Worm (Caenorhabditis elegans) whole organism, L2 larva: Measurements from ENCODE around the gene vms-1.

Experiments
- C34F6.9 ChIP-seq: fragments of 150-350 bp; optimal IDR thresholded peaks from 2 replicates; lab custom pipeline; 2014; ENCODE audit warnings: missing biosample characterization, missing genetic modification characterization
- F13H6.1 ChIP-seq: sonication (generic microtip); optimal IDR thresholded peaks from 2 replicates; lab custom pipeline; 2016; ENCODE audit warnings: missing genetic modification characterization, missing compliant biosample characterization
- R02D3.7 ChIP-seq: fragments of 150-350 bp; optimal IDR thresholded peaks from 2 replicates; lab custom pipeline; 2014; ENCODE audit warnings: missing biosample characterization, missing genetic modification characterization
- Y55F3AM.14 ChIP-seq: fragments of 200-800 bp; sonication (Bioruptor generic); optimal IDR thresholded peaks from 2 replicates; lab custom pipeline; 2018; ENCODE audit warnings: mild to moderate bottlenecking, missing genetic modification characterization, missing compliant biosample characterization
- ZK546.5 ChIP-seq: sonication (generic microtip); optimal IDR thresholded peaks from 2 replicates; lab custom pipeline; 2017; ENCODE audit warnings: missing biosample characterization, missing genetic modification characterization
- alr-1 ChIP-seq: fragments of 150-350 bp; optimal IDR thresholded peaks from 2 replicates; lab custom pipeline; 2014; ENCODE audit warnings: missing biosample characterization, missing genetic modification characterization
- aly-2 ChIP-seq: fragments of 150-350 bp; optimal IDR thresholded peaks from 2 replicates; lab custom pipeline; 2014; ENCODE audit warnings: missing biosample characterization, missing genetic modification characterization
- ama-1 ChIP-seq: fragments of 150-350 bp; optimal IDR thresholded peaks from 2 replicates; lab custom pipeline; 2018; ENCODE audit warnings: inconsistent platforms
- blmp-1 ChIP-seq: sonication (generic microtip); optimal IDR thresholded peaks from 2 replicates; lab custom pipeline; 2017; ENCODE audit warnings: missing genetic modification characterization, mild to moderate bottlenecking, missing compliant biosample characterization, antibody characterized with exemption, moderate library complexity; ENCODE audit not compliant: insufficient read depth
- ceh-16 ChIP-seq: fragments of 150-350 bp; optimal IDR thresholded peaks from 2 replicates; lab custom pipeline; 2014; ENCODE audit warnings: missing biosample characterization, missing genetic modification characterization
- ceh-82 ChIP-seq: fragments of 150-350 bp; optimal IDR thresholded peaks from 2 replicates; lab custom pipeline; 2014; ENCODE audit warnings: missing biosample characterization, missing genetic modification characterization
- crh-2 ChIP-seq: sonication (generic microtip); optimal IDR thresholded peaks from 2 replicates; lab custom pipeline; 2017; ENCODE audit warnings: missing biosample characterization, missing genetic modification characterization
- dmd-4 ChIP-seq: sonication (generic microtip); optimal IDR thresholded peaks from 2 replicates; lab custom pipeline; 2017; ENCODE audit warnings: missing biosample characterization, missing genetic modification characterization
- egl-27 ChIP-seq: sonication (generic microtip); optimal IDR thresholded peaks from 3 replicates; lab custom pipeline; 2017; ENCODE audit warnings: missing biosample characterization, missing genetic modification reagents, missing genetic modification characterization
- elt-1 ChIP-seq: fragments of 150-350 bp; optimal IDR thresholded peaks from 2 replicates; lab custom pipeline; 2014; ENCODE audit warnings: missing biosample characterization, missing genetic modification characterization
- elt-3 ChIP-seq: sonication (generic microtip); optimal IDR thresholded peaks from 2 replicates; lab custom pipeline; 2017; ENCODE audit warnings: missing biosample characterization, missing genetic modification characterization
- fos-1 ChIP-seq: fragments of 150-350 bp; optimal IDR thresholded peaks from 2 replicates; lab custom pipeline; 2014; ENCODE audit warnings: missing biosample characterization, missing genetic modification characterization
- gmeb-1 ChIP-seq: fragments of 150-350 bp; optimal IDR thresholded peaks from 2 replicates; lab custom pipeline; 2014; ENCODE audit warnings: missing biosample characterization, missing genetic modification characterization
- lin-11 ChIP-seq: fragments of 150-350 bp; sonication (generic microtip); optimal IDR thresholded peaks from 2 replicates; lab custom pipeline; 2014; ENCODE audit warnings: missing biosample characterization, missing genetic modification characterization, inconsistent platforms, mixed read lengths
- lin-13 ChIP-seq: fragments of 150-350 bp; optimal IDR thresholded peaks from 2 replicates; lab custom pipeline; 2014; ENCODE audit warnings: missing biosample characterization, missing genetic modification reagents, missing genetic modification characterization
- lin-39 ChIP-seq: fragments of 150-350 bp; optimal IDR thresholded peaks from 2 replicates; lab custom pipeline; 2014; ENCODE audit warnings: missing biosample characterization, missing genetic modification reagents, missing genetic modification characterization
- lsy-2 ChIP-seq, 2 experiments: fragments of 150-350 bp in 1 of 2; sonication (generic microtip) in 1 of 2; optimal IDR thresholded peaks; 2 replicates each; lab custom pipeline; 2014 to 2017; ENCODE audit warnings: missing biosample characterization in 2 of 2, missing genetic modification characterization in 2 of 2
- mab-5 ChIP-seq: fragments of 150-350 bp; optimal IDR thresholded peaks from 2 replicates; lab custom pipeline; 2014; ENCODE audit warnings: missing biosample characterization, missing genetic modification characterization
- mbf-1 ChIP-seq: sonication (generic microtip); optimal IDR thresholded peaks from 2 replicates; lab custom pipeline; 2017; ENCODE audit warnings: missing biosample characterization, missing genetic modification characterization
- mdl-1 ChIP-seq, 2 experiments: fragments of 150-350 bp in 1 of 2; sonication (generic microtip) in 1 of 2; optimal IDR thresholded peaks; 2 replicates each; lab custom pipeline; 2017; ENCODE audit warnings: missing biosample characterization in 2 of 2, missing genetic modification characterization in 2 of 2
- nhr-10 ChIP-seq: sonication (generic microtip); optimal IDR thresholded peaks from 2 replicates; lab custom pipeline; 2017; ENCODE audit warnings: missing biosample characterization, missing genetic modification characterization
- nhr-11 ChIP-seq: fragments of 150-350 bp; optimal IDR thresholded peaks from 2 replicates; lab custom pipeline; 2014; ENCODE audit warnings: missing biosample characterization, missing genetic modification characterization
- nhr-12 ChIP-seq: fragments of 150-350 bp; optimal IDR thresholded peaks from 2 replicates; lab custom pipeline; 2014; ENCODE audit warnings: missing biosample characterization, missing genetic modification characterization
- nhr-129 ChIP-seq: fragments of 150-350 bp; optimal IDR thresholded peaks from 2 replicates; lab custom pipeline; 2014; ENCODE audit warnings: missing biosample characterization, missing genetic modification characterization
- nhr-21 ChIP-seq: fragments of 150-350 bp; optimal IDR thresholded peaks from 2 replicates; lab custom pipeline; 2014; ENCODE audit warnings: missing biosample characterization, missing genetic modification characterization
- nhr-23 ChIP-seq: fragments of 150-350 bp; optimal IDR thresholded peaks from 2 replicates; lab custom pipeline; 2014; ENCODE audit warnings: missing biosample characterization, missing genetic modification reagents, missing genetic modification characterization
- nhr-237 ChIP-seq: fragments of 150-350 bp; optimal IDR thresholded peaks from 2 replicates; lab custom pipeline; 2014; ENCODE audit warnings: missing biosample characterization, missing genetic modification characterization
- nhr-25 ChIP-seq: fragments of 150-350 bp; sonication (generic microtip); optimal IDR thresholded peaks from 3 replicates; lab custom pipeline; 2014; ENCODE audit warnings: missing biosample characterization, missing genetic modification characterization
- nhr-6 ChIP-seq: fragments of 150-350 bp; optimal IDR thresholded peaks from 2 replicates; lab custom pipeline; 2014; ENCODE audit warnings: missing biosample characterization, missing genetic modification characterization
- nhr-77 ChIP-seq: fragments of 150-350 bp; optimal IDR thresholded peaks from 2 replicates; lab custom pipeline; 2014; ENCODE audit warnings: missing biosample characterization, missing genetic modification characterization
- peb-1 ChIP-seq: fragments of 150-350 bp; optimal IDR thresholded peaks from 2 replicates; lab custom pipeline; 2014; ENCODE audit warnings: missing biosample characterization, missing genetic modification characterization
- sem-4 ChIP-seq: fragments of 150-350 bp; optimal IDR thresholded peaks from 2 replicates; lab custom pipeline; 2014; ENCODE audit warnings: missing biosample characterization, missing genetic modification reagents, missing genetic modification characterization
- skn-1 ChIP-seq: sonication (generic microtip); optimal IDR thresholded peaks from 2 replicates; lab custom pipeline; 2017; ENCODE audit warnings: missing biosample characterization, missing genetic modification characterization
- sma-3 ChIP-seq: sonication (generic microtip); optimal IDR thresholded peaks from 2 replicates; lab custom pipeline; 2016; ENCODE audit warnings: missing genetic modification reagents, missing genetic modification characterization, missing compliant biosample characterization
- sma-9 ChIP-seq, 2 experiments: fragments of 150-350 bp in 1 of 2; sonication (generic microtip) in 1 of 2; optimal IDR thresholded peaks; 2 replicates each; lab custom pipeline; 2014 to 2016; ENCODE audit warnings: missing genetic modification characterization in 2 of 2, mild to moderate bottlenecking in 1 of 2, missing biosample characterization in 1 of 2, missing compliant biosample characterization in 1 of 2, missing genetic modification reagents in 1 of 2, moderate library complexity in 1 of 2
- snpc-4 ChIP-seq: fragments of 150-350 bp; optimal IDR thresholded peaks from 2 replicates; lab custom pipeline; 2014; ENCODE audit warnings: missing biosample characterization, missing genetic modification characterization
- unc-39 ChIP-seq: fragments of 150-350 bp; optimal IDR thresholded peaks from 2 replicates; lab custom pipeline; 2014; ENCODE audit warnings: missing biosample characterization, missing genetic modification characterization
- unc-55 ChIP-seq: fragments of 150-350 bp; sonication (generic microtip); optimal IDR thresholded peaks from 3 replicates; lab custom pipeline; 2014; ENCODE audit warnings: missing biosample characterization, missing genetic modification reagents, missing genetic modification characterization
- unc-62 ChIP-seq: fragments of 150-350 bp; optimal IDR thresholded peaks from 2 replicates; lab custom pipeline; 2014; ENCODE audit warnings: missing biosample characterization, missing genetic modification reagents, missing genetic modification characterization
- zag-1 ChIP-seq: fragments of 150-350 bp; optimal IDR thresholded peaks from 2 replicates; lab custom pipeline; 2014; ENCODE audit warnings: missing biosample characterization, missing genetic modification characterization
- ztf-1 ChIP-seq: fragments of 200-800 bp; sonication (Bioruptor generic); conservative IDR thresholded peaks from 2 replicates; pipeline ENCODE4 v1.3.6; 2022; ENCODE audit warnings: missing genetic modification characterization, missing compliant biosample characterization
- ztf-11 ChIP-seq: sonication (generic microtip); optimal IDR thresholded peaks from 2 replicates; lab custom pipeline; 2017; ENCODE audit warnings: missing biosample characterization, missing genetic modification characterization
- ztf-4 ChIP-seq: fragments of 150-350 bp; optimal IDR thresholded peaks from 2 replicates; lab custom pipeline; 2014; ENCODE audit warnings: missing biosample characterization, missing genetic modification characterization

vms-1 gene

DNA sequence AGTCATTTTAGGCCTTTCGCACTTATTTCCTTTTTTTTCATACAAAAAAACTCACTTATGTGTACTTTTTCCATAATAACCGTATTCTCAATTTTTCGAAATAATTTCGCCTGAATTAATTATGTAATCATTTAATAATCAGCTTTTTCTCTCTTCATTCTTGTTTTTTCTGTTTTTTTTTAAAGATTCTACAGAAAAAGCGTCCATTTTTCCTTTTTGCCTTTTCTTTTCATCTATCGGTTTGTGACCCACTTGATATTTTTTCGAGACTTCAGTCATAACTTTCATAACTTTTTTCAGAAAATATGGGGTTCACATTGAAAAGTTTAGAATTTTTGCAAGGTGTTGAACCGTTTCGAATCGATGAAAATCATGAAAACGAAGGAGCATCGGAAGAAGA, at the start of gene vms-1:
Gene vms-1 (plus strand): TSS at position 301 of the 400 bp plus-strand sequence.
- TF ChIP-seq nhr-237, result no peak
- TF ChIP-seq nhr-11 (tag; lab: Kevin White, UChicago), result no peak
- no peak for TF ChIP-seq C34F6.9 (tag; lab: Kevin White, UChicago)
- TF ChIP-seq ceh-16 (tag; lab: Kevin White, UChicago), result no peak
- TF ChIP-seq, all 48 proteins: peak for 0

DNA sequence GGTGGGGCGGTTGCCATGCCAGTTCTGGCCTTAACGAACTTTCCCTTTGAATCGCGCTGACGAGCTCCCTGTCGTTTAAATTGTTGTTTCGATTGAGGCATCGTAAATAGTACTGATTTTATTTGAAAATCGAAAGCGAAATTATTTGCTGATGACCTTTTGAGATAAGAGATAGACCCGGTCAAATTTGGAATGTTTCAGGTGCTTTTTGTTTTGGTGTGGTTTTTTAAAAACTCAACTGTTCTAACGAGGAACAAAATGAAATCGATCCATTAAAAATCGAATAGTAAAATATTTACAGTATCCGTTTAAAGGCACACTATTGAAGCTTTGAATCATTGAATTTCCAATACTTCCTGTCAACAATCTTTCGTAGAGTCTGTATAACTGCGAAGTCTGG, 45.6 kb upstream of the vms-1 start, which contains the start of gene K12H4.6:
Gene K12H4.6 (minus strand): TSS at position 101 of the 400 bp plus-strand sequence.
- TF ChIP-seq lin-11 (tag; lab: Kevin White, UChicago), result no peak
- TF ChIP-seq Y55F3AM.14, result no peak
- TF ChIP-seq ama-1 (lab: Kevin White, UChicago), result no peak
- TF ChIP-seq aly-2 (tag; lab: Kevin White, UChicago), result no peak
- no peak for TF ChIP-seq lin-13
- no peak for TF ChIP-seq F13H6.1 (tag; lab: Kevin White, UChicago)
- no peak for TF ChIP-seq crh-2 (tag; lab: Kevin White, UChicago)
- TF ChIP-seq mab-5 (tag; lab: Kevin White, UChicago), result no peak
- no peak for TF ChIP-seq nhr-23 (tag; lab: Kevin White, UChicago)
- no peak for TF ChIP-seq zag-1 (tag; lab: Kevin White, UChicago)

DNA sequence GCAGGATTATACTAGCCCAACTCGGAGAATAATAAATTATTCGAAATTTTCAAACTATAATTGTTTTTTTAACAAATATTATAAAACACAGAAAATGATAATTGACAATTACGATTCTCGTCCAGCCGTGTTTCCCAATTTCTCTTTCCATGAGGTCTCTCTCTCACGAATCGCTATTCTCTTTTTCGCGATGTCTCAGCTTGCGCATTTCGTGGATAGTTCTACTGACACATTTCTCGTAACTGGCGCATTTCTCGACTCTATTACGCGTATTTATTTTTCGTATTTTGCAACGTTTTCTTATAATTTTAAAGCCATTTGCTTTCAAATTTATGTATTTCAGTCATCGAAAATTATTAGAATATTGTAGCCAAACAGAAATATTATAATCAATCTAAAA, 44.6 kb upstream of the vms-1 start:
- TF ChIP-seq peb-1 (no peak), lin-39 (tag; lab: Kevin White, UChicago) (peak; percentile 98), alr-1 (tag; lab: Kevin White, UChicago) (no peak), lin-11 (tag; lab: Kevin White, UChicago) (peak; percentile 95), Y55F3AM.14 (peak; percentile 95), lin-13 (peak; percentile 98), aly-2 (tag; lab: Kevin White, UChicago) (no peak), nhr-77 (tag; lab: Kevin White, UChicago) (peak; percentile 89), F13H6.1 (tag; lab: Kevin White, UChicago) (peak; percentile 98), R02D3.7 (tag; lab: Kevin White, UChicago) (peak; percentile 62), egl-27 (tag; lab: Kevin White, UChicago) (peak; percentile 93), gmeb-1 (tag; lab: Kevin White, UChicago) (peak; percentile 92), mbf-1 (tag; lab: Kevin White, UChicago) (no peak), ZK546.5 (tag; lab: Kevin White, UChicago) (peak; percentile 81), ztf-1 (GFP tag; lab: Robert Waterston, UW) (no peak), nhr-25 (tag; lab: Kevin White, UChicago) (peak; percentile 99), lsy-2 (tag; optimal IDR thresholded peaks at IDR 0.05; lab: Kevin White, UChicago) (peak; percentile 92 to 98), ceh-16 (tag; lab: Kevin White, UChicago) (no peak), ztf-11 (peak; percentile 66), dmd-4 (tag; lab: Kevin White, UChicago) (no peak), elt-3 (tag; lab: Kevin White, UChicago) (no peak), crh-2 (tag; lab: Kevin White, UChicago) (peak; percentile 99), unc-55 (peak; percentile 100), skn-1 (peak; percentile 84), C34F6.9 (tag; lab: Kevin White, UChicago) (peak; percentile 99), elt-1 (no peak), nhr-12 (peak; percentile 28), zag-1 (tag; lab: Kevin White, UChicago) (peak; percentile 99), fos-1 (tag; lab: Kevin White, UChicago) (peak; percentile 99), mdl-1 (tag; optimal IDR thresholded peaks at IDR 0.05; lab: Kevin White, UChicago) (peak in 1 of 2 experiments; percentile 90), unc-39 (tag; lab: Kevin White, UChicago) (peak; percentile 68), mab-5 (tag; lab: Kevin White, UChicago) (peak; percentile 93), nhr-129 (tag; lab: Kevin White, UChicago) (peak; percentile 100), nhr-21 (tag; lab: Kevin White, UChicago) (peak; percentile 93), blmp-1 (peak; percentile 65), sem-4 (tag; lab: Kevin White, UChicago) (peak; percentile 96), nhr-6 (tag; lab: Kevin White, UChicago) (peak; percentile 98), ceh-82 (tag; lab: Kevin White, UChicago) (peak; percentile 96), sma-9 (GFP tag; optimal IDR thresholded peaks at IDR 0.05; lab: Kevin White, UChicago) (peak; percentile 95), sma-9 (tag; optimal IDR thresholded peaks at IDR 0.05; lab: Kevin White, UChicago) (no peak), nhr-11 (tag; lab: Kevin White, UChicago) (peak; percentile 86), ztf-4 (tag; lab: Kevin White, UChicago) (peak; percentile 97), nhr-10 (tag; lab: Kevin White, UChicago) (peak; percentile 81), ama-1 (lab: Kevin White, UChicago) (peak; percentile 65), snpc-4 (peak; percentile 85), nhr-23 (tag; lab: Kevin White, UChicago) (no peak), unc-62 (GFP tag; lab: Kevin White, UChicago) (no peak), nhr-237 (peak; percentile 71), sma-3 (GFP tag; lab: Kevin White, UChicago) (peak; percentile 99)
